Fruit fly (Drosophila melanogaster) whole organism, prepupa: ENCODE measurements around the gene mRpL13.

Experiments
- CG10669 ChIP-seq: fragments of 200-800 bp; sonication (Bioruptor generic); optimal IDR thresholded peaks from 3 replicates; lab custom pipeline; 2018; ENCODE audit warnings: missing biosample characterization, mild to moderate bottlenecking, missing genetic modification characterization, moderate library complexity
- CG11294 ChIP-seq: fragments of 200-800 bp; sonication (Bioruptor generic); IDR thresholded peaks from 2 replicates; pipeline ENCODE4 v1.3.6; 2022; ENCODE audit warnings: missing biosample characterization, missing genetic modification characterization
- CG11902 ChIP-seq: fragments of 200-800 bp; sonication (Bioruptor generic); optimal IDR thresholded peaks from 3 replicates; lab custom pipeline; 2016; ENCODE audit warnings: missing biosample characterization, missing genetic modification characterization
- CG15336 ChIP-seq: fragments of 200-800 bp; sonication (Bioruptor generic); IDR thresholded peaks from 2 replicates; pipeline ENCODE4 v1.3.6; 2022; ENCODE audit warnings: missing biosample characterization, missing genetic modification characterization
- CG1621 ChIP-seq: fragments of 200-800 bp; sonication (Bioruptor generic); optimal IDR thresholded peaks from 3 replicates; lab custom pipeline; 2018; ENCODE audit warnings: missing biosample characterization, mild to moderate bottlenecking, missing genetic modification characterization
- CG16779 ChIP-seq: fragments of 200-800 bp; sonication (Bioruptor generic); optimal IDR thresholded peaks from 3 replicates; lab custom pipeline; 2017; ENCODE audit warnings: missing biosample characterization, mild to moderate bottlenecking, missing genetic modification characterization
- CG3032 ChIP-seq: fragments of 200-800 bp; optimal IDR thresholded peaks from 2 replicates; lab custom pipeline; 2019; ENCODE audit warnings: missing biosample characterization, mild to moderate bottlenecking, missing genetic modification characterization, moderate library complexity
- CG32006 ChIP-seq: fragments of 200-800 bp; sonication (Bioruptor generic); optimal IDR thresholded peaks from 3 replicates; lab custom pipeline; 2017; ENCODE audit warnings: missing biosample characterization, mild to moderate bottlenecking, missing genetic modification characterization
- CG6276 ChIP-seq: fragments of 200-800 bp; sonication (Bioruptor generic); optimal IDR thresholded peaks from 2 replicates; lab custom pipeline; 2017; ENCODE audit warnings: missing biosample characterization, mild to moderate bottlenecking, missing genetic modification characterization
- CG6808 ChIP-seq: fragments of 200-800 bp; sonication (Bioruptor generic); optimal IDR thresholded peaks from 3 replicates; lab custom pipeline; 2017; ENCODE audit warnings: missing biosample characterization, missing genetic modification characterization, mild to moderate bottlenecking, moderate library complexity, missing genetic modification reagents
- CG6854 ChIP-seq: fragments of 200-800 bp; sonication (Bioruptor generic); optimal IDR thresholded peaks from 2 replicates; lab custom pipeline; 2017; ENCODE audit warnings: missing biosample characterization, mild to moderate bottlenecking, missing genetic modification characterization
- CG8319 ChIP-seq: fragments of 200-800 bp; sonication (Bioruptor generic); optimal IDR thresholded peaks from 3 replicates; lab custom pipeline; 2016; ENCODE audit warnings: missing biosample characterization, missing genetic modification characterization
- CG9139 ChIP-seq: fragments of 200-800 bp; sonication (Bioruptor generic); optimal IDR thresholded peaks from 3 replicates; lab custom pipeline; 2017; ENCODE audit warnings: missing biosample characterization, mild to moderate bottlenecking, missing genetic modification characterization
- Eip75B ChIP-seq: fragments of 200-800 bp; sonication (Bioruptor generic); optimal IDR thresholded peaks from 3 replicates; lab custom pipeline; 2016; ENCODE audit warnings: missing biosample characterization, missing genetic modification characterization
- Ets96B ChIP-seq: fragments of 200-800 bp; optimal IDR thresholded peaks from 2 replicates; lab custom pipeline; 2019; ENCODE audit warnings: missing biosample characterization, mild to moderate bottlenecking, missing genetic modification characterization, moderate library complexity
- Gug ChIP-seq: fragments of 200-800 bp; sonication (Bioruptor generic); IDR thresholded peaks from 2 replicates; pipeline ENCODE4 v1.3.6; 2022; ENCODE audit warnings: missing biosample characterization, missing genetic modification characterization
- Hr38 ChIP-seq: sonication (Bioruptor generic); optimal IDR thresholded peaks from 2 replicates; lab custom pipeline; 2016; ENCODE audit warnings: missing biosample characterization, missing genetic modification characterization
- Met ChIP-seq: fragments of 200-800 bp; sonication (Bioruptor generic); optimal IDR thresholded peaks from 3 replicates; lab custom pipeline; 2016; ENCODE audit warnings: missing biosample characterization, missing genetic modification characterization
- OdsH ChIP-seq: fragments of 200-800 bp; sonication (Bioruptor generic); optimal IDR thresholded peaks from 3 replicates; lab custom pipeline; 2016; ENCODE audit warnings: missing biosample characterization, missing genetic modification characterization
- Smox ChIP-seq: fragments of 200-800 bp; sonication (Bioruptor generic); optimal IDR thresholded peaks from 3 replicates; lab custom pipeline; 2016; ENCODE audit warnings: missing biosample characterization, missing genetic modification characterization
- Sox15 ChIP-seq: fragments of 200-800 bp; sonication (Bioruptor generic); optimal IDR thresholded peaks from 3 replicates; lab custom pipeline; 2016; ENCODE audit warnings: missing biosample characterization, missing genetic modification characterization
- achi ChIP-seq: fragments of 200-800 bp; sonication (Bioruptor generic); optimal IDR thresholded peaks from 3 replicates; lab custom pipeline; 2016; ENCODE audit warnings: missing biosample characterization, missing genetic modification characterization
- acj6 ChIP-seq: fragments of 200-800 bp; sonication (Bioruptor generic); optimal IDR thresholded peaks from 3 replicates; lab custom pipeline; 2016; ENCODE audit warnings: missing biosample characterization, missing genetic modification characterization
- dsx ChIP-seq: fragments of 200-800 bp; optimal IDR thresholded peaks from 3 replicates; lab custom pipeline; 2019; ENCODE audit warnings: missing biosample characterization, mild to moderate bottlenecking, missing genetic modification characterization, moderate library complexity; ENCODE audit not compliant: poor library complexity, severe bottlenecking
- fd59A ChIP-seq: fragments of 200-800 bp; sonication (Bioruptor generic); optimal IDR thresholded peaks from 2 replicates; lab custom pipeline; 2017; ENCODE audit warnings: missing biosample characterization, mild to moderate bottlenecking, missing genetic modification characterization, missing genetic modification reagents
- fd85E ChIP-seq: fragments of 200-800 bp; sonication (Bioruptor generic); optimal IDR thresholded peaks from 3 replicates; lab custom pipeline; 2016; ENCODE audit warnings: missing biosample characterization, missing genetic modification characterization
- fkh ChIP-seq: fragments of 200-800 bp; sonication (Bioruptor generic); optimal IDR thresholded peaks from 3 replicates; lab custom pipeline; 2017; ENCODE audit warnings: missing biosample characterization, mild to moderate bottlenecking, missing genetic modification characterization, moderate library complexity
- net ChIP-seq: fragments of 200-800 bp; sonication (Bioruptor generic); optimal IDR thresholded peaks from 3 replicates; lab custom pipeline; 2016; ENCODE audit warnings: missing biosample characterization, missing genetic modification characterization
- pdm3 ChIP-seq: fragments of 200-800 bp; sonication (Bioruptor generic); optimal IDR thresholded peaks from 3 replicates; lab custom pipeline; 2016; ENCODE audit warnings: missing biosample characterization, missing genetic modification characterization
- spab ChIP-seq: fragments of 200-800 bp; sonication (Bioruptor generic); optimal IDR thresholded peaks from 2 replicates; lab custom pipeline; 2017; ENCODE audit warnings: missing biosample characterization, mild to moderate bottlenecking, missing genetic modification characterization, missing genetic modification reagents
- svp ChIP-seq: fragments of 200-800 bp; sonication (Bioruptor generic); peaks from one replicate; lab custom pipeline; 2016; ENCODE audit warnings: missing biosample characterization, missing genetic modification characterization
- topi ChIP-seq: fragments of 200-800 bp; sonication (Bioruptor generic); optimal IDR thresholded peaks from 3 replicates; lab custom pipeline; 2016; ENCODE audit warnings: missing biosample characterization, missing genetic modification characterization
- vri ChIP-seq: fragments of 200-800 bp; sonication (Bioruptor generic); optimal IDR thresholded peaks from 3 replicates; lab custom pipeline; 2016; ENCODE audit warnings: missing biosample characterization, mild to moderate bottlenecking, missing genetic modification characterization

Gene mRpL13

DNA sequence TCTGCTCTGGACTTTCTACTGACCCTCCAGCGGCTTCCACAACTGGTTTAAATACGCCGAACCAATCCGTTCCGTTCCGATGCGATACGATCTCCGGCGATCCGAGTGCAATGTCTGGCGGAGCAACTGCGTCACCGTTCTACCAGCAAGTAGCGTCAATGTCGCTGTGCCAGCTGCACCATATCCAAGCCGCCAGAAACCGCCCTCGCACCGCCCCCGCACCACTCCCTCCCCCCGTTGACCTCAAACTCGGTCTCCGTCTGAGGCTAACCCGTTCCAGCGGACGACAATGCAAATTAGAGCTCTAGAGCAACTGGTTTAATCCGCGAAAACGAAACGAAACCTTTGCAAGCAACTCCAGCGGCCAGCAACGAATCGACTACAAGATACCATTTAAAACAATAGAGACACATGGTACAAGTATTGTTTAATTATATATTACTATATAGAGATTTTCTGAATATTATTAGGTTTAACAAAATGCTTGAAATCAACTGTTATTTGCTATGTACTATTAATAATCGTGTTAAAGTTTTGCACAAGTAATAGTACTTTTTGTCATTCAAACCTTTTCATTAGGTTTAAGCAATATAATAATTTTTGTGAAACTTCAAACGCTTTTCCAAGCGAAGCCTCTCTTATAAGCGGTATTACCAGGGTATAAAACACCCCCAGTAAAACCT lies 47.9 kb downstream of the mRpL13 start, which contains the start of the genes CG10570 and CG42502 (continued):
- TF ChIP-seq fd59A (GFP tag; lab: Kevin White, UChicago) (no peak), CG9139 (GFP tag; lab: Kevin White, UChicago) (no peak), CG6276 (no peak), Hr38 (no peak), dsx (GFP tag; lab: Kevin White, UChicago) (peak; percentile 33), achi (GFP tag; lab: Kevin White, UChicago) (peak; percentile 11), Met (GFP tag; lab: Kevin White, UChicago) (no peak), Ets96B (tag; lab: Kevin White, UChicago) (peak; percentile 38), svp (GFP tag; lab: Kevin White, UChicago) (peak; percentile 60), CG3032 (peak; percentile 40), Sox15 (GFP tag; lab: Kevin White, UChicago) (peak; percentile 10), Gug (GFP tag; lab: Robert Waterston, UW) (no peak), CG10669 (GFP tag; lab: Kevin White, UChicago) (peak; percentile 49), CG15336 (GFP tag; lab: Robert Waterston, UW) (no peak), fkh (GFP tag; lab: Kevin White, UChicago) (no peak), CG1621 (tag; lab: Kevin White, UChicago) (peak; percentile 93), Smox (GFP tag; lab: Kevin White, UChicago) (peak; percentile 16), CG6808 (GFP tag; lab: Kevin White, UChicago) (peak; percentile 37), CG16779 (tag; lab: Kevin White, UChicago) (no peak), CG32006 (GFP tag; lab: Kevin White, UChicago) (no peak), topi (GFP tag; lab: Kevin White, UChicago) (peak; percentile 17)

DNA sequence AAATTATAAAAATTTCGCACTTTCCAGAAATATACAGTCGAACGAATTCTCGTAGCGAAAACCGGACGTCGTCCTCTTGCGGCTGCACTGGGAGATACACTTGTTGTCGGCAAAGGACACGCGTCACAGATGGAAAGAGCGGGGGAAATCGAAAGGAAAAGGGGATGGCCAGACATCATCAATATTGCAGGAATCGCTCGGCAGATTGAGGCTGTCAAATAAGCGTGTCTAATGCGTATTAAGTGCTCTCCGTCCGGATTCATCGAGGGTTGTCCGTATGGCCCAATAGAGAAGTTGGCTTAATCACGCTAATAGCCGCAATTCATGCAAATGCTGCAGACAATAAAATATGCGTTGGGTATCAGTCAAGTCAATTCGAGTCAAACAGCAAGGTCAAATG lies 49.6 kb downstream of the mRpL13 start:
- TF ChIP-seq svp (GFP tag; lab: Kevin White, UChicago) = no peak
- TF ChIP-seq CG11902 (GFP tag; lab: Kevin White, UChicago) = no peak
- no peak for TF ChIP-seq achi (GFP tag; lab: Kevin White, UChicago)

DNA sequence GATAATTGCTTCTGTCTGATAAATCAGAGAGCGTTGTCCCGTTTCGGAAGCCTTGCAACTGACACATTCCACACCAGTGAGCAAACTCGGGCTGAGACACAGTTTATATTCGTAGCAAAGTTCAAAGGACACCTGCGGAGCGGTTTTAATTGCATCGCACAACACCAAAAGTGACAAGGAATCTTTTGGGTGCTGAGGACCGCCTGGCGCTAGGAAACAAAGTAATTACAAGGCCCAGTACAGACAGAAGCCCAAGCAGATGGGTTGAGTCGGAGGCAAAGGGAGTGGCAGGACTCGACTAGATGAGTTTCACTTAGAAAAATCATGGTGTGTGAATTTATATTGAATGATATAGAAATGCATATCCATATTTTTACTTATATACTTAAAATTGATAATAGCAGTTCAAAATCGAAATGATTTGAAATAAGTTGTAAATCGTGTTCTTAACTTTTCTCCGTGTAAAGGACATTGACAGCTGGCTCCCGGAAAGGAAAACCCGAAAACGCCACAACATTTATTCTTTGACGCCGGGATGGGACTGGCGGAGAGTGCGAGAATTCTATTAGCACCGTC lies 50.2 kb downstream of the mRpL13 start:
- TF ChIP-seq Eip75B (no peak), CG6854 (GFP tag; lab: Kevin White, UChicago) (no peak), fd59A (GFP tag; lab: Kevin White, UChicago) (no peak), achi (GFP tag; lab: Kevin White, UChicago) (no peak), fd85E (GFP tag; lab: Kevin White, UChicago) (no peak), topi (GFP tag; lab: Kevin White, UChicago) (no peak), CG15336 (GFP tag; lab: Robert Waterston, UW) (no peak), pdm3 (no peak), fkh (GFP tag; lab: Kevin White, UChicago) (no peak), net (GFP tag; lab: Kevin White, UChicago) (no peak), vri (GFP tag; lab: Kevin White, UChicago) (no peak), CG10669 (GFP tag; lab: Kevin White, UChicago) (no peak), CG11294 (no peak), OdsH (GFP tag; lab: Kevin White, UChicago) (no peak), acj6 (GFP tag; lab: Kevin White, UChicago) (no peak), CG8319 (GFP tag; lab: Kevin White, UChicago) (no peak), CG9139 (GFP tag; lab: Kevin White, UChicago) (no peak), spab (GFP tag; lab: Kevin White, UChicago) (no peak)
